Worm (Caenorhabditis elegans) whole organism, young adult: ENCODE measurements around the gene srx-129.

ENCODE experiments used
- F52B5.7 ChIP-seq: sonication (generic microtip); optimal IDR thresholded peaks from 2 replicates; lab custom pipeline; 2016; ENCODE audit warnings: mild to moderate bottlenecking, missing genetic modification characterization, missing compliant biosample characterization
- T26A5.8 ChIP-seq: sonication (generic microtip); optimal IDR thresholded peaks from 2 replicates; lab custom pipeline; 2016; ENCODE audit warnings: missing genetic modification characterization, missing compliant biosample characterization
- ccch-3 ChIP-seq: fragments of 200-800 bp; sonication (Bioruptor generic); optimal IDR thresholded peaks from 2 replicates; lab custom pipeline; 2018; ENCODE audit warnings: mild to moderate bottlenecking, missing genetic modification characterization, missing compliant biosample characterization
- chd-7 ChIP-seq: sonication (generic microtip); optimal IDR thresholded peaks from 2 replicates; lab custom pipeline; 2016; ENCODE audit warnings: mild to moderate bottlenecking, missing genetic modification characterization, moderate library complexity, missing compliant biosample characterization
- die-1 ChIP-seq: sonication (generic microtip); optimal IDR thresholded peaks from 2 replicates; lab custom pipeline; 2016; ENCODE audit warnings: missing genotype, mild to moderate bottlenecking, missing genetic modification characterization, missing compliant biosample characterization
- let-526 ChIP-seq: fragments of 200-800 bp; sonication (Bioruptor generic); IDR thresholded peaks from 2 replicates; pipeline ENCODE4 v1.3.6; 2022; ENCODE audit warnings: missing genetic modification reagents, missing genetic modification characterization, missing compliant biosample characterization
- pha-4 ChIP-seq: fragments of 150-350 bp; sonication (generic microtip); optimal IDR thresholded peaks from 2 replicates; lab custom pipeline; 2014; ENCODE audit warnings: missing biosample characterization, missing genetic modification reagents, missing genetic modification characterization
- sptf-2 ChIP-seq: fragments of 200-800 bp; sonication (Bioruptor generic); optimal IDR thresholded peaks from 2 replicates; lab custom pipeline; 2018; ENCODE audit warnings: mild to moderate bottlenecking, missing genetic modification characterization, missing compliant biosample characterization
- xnd-1 ChIP-seq: sonication (generic microtip); optimal IDR thresholded peaks from 2 replicates; lab custom pipeline; 2016; ENCODE audit warnings: missing genotype, missing genetic modification reagents, missing genetic modification characterization, missing compliant biosample characterization

ce11 chrV:13790557-13790956 is 43.5 kb upstream of the srx-129 start:
- no peak for TF ChIP-seq T26A5.8
- no peak for TF ChIP-seq chd-7 (tag; lab: Kevin White, UChicago)
- TF ChIP-seq die-1 (tag; lab: Kevin White, UChicago): no peak
- TF ChIP-seq let-526 (GFP tag; lab: Robert Waterston, UW): no peak
- TF ChIP-seq ccch-3: no peak
- TF ChIP-seq xnd-1 (tag; lab: Kevin White, UChicago): no peak
- TF ChIP-seq F52B5.7 (tag; lab: Kevin White, UChicago): no peak
- TF ChIP-seq sptf-2 (GFP tag; lab: Kevin White, UChicago): no peak
- TF ChIP-seq pha-4 (tag; lab: Kevin White, UChicago): no peak
